Worm (Caenorhabditis elegans) whole organism, late embryonic: Measurements from ENCODE around the gene pccb-1.

ENCODE experiments used
- ama-1 ChIP-seq: fragments of 150-350 bp; optimal IDR thresholded peaks from 2 replicates; lab custom pipeline; 2014
- ceh-14 ChIP-seq: sonication (generic microtip); optimal IDR thresholded peaks from 2 replicates; lab custom pipeline; 2016; ENCODE audit warnings: missing genotype, missing genetic modification characterization, missing compliant biosample characterization
- ceh-2 ChIP-seq: sonication (generic microtip); optimal IDR thresholded peaks from 2 replicates; lab custom pipeline; 2016; ENCODE audit warnings: missing genotype, missing genetic modification characterization, missing compliant biosample characterization
- ceh-9 ChIP-seq: sonication (generic microtip); optimal IDR thresholded peaks from 2 replicates; lab custom pipeline; 2016; ENCODE audit warnings: mild to moderate bottlenecking, missing genetic modification characterization, inconsistent platforms, missing compliant biosample characterization
- fkh-10 ChIP-seq: fragments of 150-350 bp; optimal IDR thresholded peaks from 2 replicates; lab custom pipeline; 2014; ENCODE audit warnings: missing biosample characterization, missing genetic modification reagents, missing genetic modification characterization
- hlh-8 ChIP-seq: sonication (generic microtip); optimal IDR thresholded peaks from 2 replicates; lab custom pipeline; 2016; ENCODE audit warnings: missing genotype, missing genetic modification characterization, missing compliant biosample characterization
- lim-6 ChIP-seq: sonication (generic microtip); optimal IDR thresholded peaks from 2 replicates; lab custom pipeline; 2016; ENCODE audit warnings: missing genetic modification characterization, missing compliant biosample characterization
- nfya-1 ChIP-seq: sonication (generic microtip); optimal IDR thresholded peaks from 2 replicates; lab custom pipeline; 2017; ENCODE audit warnings: missing genetic modification characterization, mild to moderate bottlenecking, missing compliant biosample characterization, antibody characterized with exemption, moderate library complexity
- pqm-1 ChIP-seq: sonication (generic microtip); optimal IDR thresholded peaks from 2 replicates; lab custom pipeline; 2016; ENCODE audit warnings: missing genetic modification characterization, missing compliant biosample characterization
- pros-1 ChIP-seq: fragments of 150-350 bp; optimal IDR thresholded peaks from 2 replicates; lab custom pipeline; 2014; ENCODE audit warnings: missing biosample characterization, missing genetic modification reagents, missing genetic modification characterization
- tbx-2 ChIP-seq: sonication (generic microtip); optimal IDR thresholded peaks from 2 replicates; lab custom pipeline; 2016; ENCODE audit warnings: missing genetic modification characterization, missing compliant biosample characterization
- unc-55 ChIP-seq: sonication (generic microtip); optimal IDR thresholded peaks from 2 replicates; lab custom pipeline; 2017; ENCODE audit warnings: missing biosample characterization, missing genetic modification reagents, missing genetic modification characterization
- unc-86 ChIP-seq: sonication (generic microtip); optimal IDR thresholded peaks from 2 replicates; lab custom pipeline; 2016; ENCODE audit warnings: missing genetic modification characterization, missing compliant biosample characterization

- TF ChIP-seq ceh-2 (no peak), ama-1 (lab: Kevin White, UChicago) (no peak), fkh-10 (GFP tag; lab: Kevin White, UChicago) (no peak), ceh-14 (tag; lab: Kevin White, UChicago) (no peak), nfya-1 (no peak), ceh-9 (tag; lab: Kevin White, UChicago) (no peak), hlh-8 (no peak), pros-1 (tag; lab: Kevin White, UChicago) (no peak), lim-6 (tag; lab: Kevin White, UChicago) (no peak), tbx-2 (tag; lab: Kevin White, UChicago) (no peak), unc-55 (no peak), pqm-1 (tag; lab: Kevin White, UChicago) (no peak), unc-86 (no peak)
Measured at ce11 chrX:3111066-3111465, 21.7 kb downstream of the pccb-1 start.
